Comparison of ENCODE assay signal across 6 worm cellular contexts in the genomic region with DNA sequence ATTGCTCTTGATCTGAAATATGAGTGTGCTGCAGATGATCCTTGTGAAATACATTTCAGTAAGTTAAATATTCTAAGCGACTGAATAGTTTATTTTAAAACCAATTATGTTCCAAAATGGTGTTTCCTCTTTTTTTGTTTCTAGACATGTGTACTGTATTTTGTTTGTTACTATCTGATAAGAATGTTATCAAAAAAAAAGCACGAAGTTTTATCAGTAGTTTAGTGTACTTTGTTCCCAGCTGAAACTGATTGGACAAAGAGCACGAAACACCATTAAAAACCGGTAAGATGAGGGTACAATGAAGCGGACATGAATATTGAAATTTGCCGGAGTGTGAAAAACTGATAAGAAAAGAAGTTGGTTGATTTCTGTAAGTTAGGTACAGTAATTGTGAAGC.
TF ChIP-seq lines count a peak whose summit lies in the region.

No protein-coding gene starts in this region.

TF ChIP-seq in whole organism, L1 larva, 84 proteins besides CTCF, POLR2A, EP300 and RAD21:
- TF ChIP-seq fos-1 (tag; optimal IDR thresholded peaks at IDR 0.05; lab: Kevin White, UChicago) = no peak
- TF ChIP-seq elt-2 (tag; optimal IDR thresholded peaks at IDR 0.05; lab: Kevin White, UChicago) = peak; percentile 79
- no peak for TF ChIP-seq ceh-8 (GFP tag; optimal IDR thresholded peaks at IDR 0.05; lab: Kevin White, UChicago)

TF ChIP-seq in whole organism, L2 larva, 48 proteins besides CTCF, POLR2A, EP300 and RAD21:
- TF ChIP-seq fos-1 (tag; optimal IDR thresholded peaks at IDR 0.05; lab: Kevin White, UChicago) (peak; percentile 22), elt-3 (tag; optimal IDR thresholded peaks at IDR 0.05; lab: Kevin White, UChicago) (no peak)

TF ChIP-seq in whole organism, L3 larva, 47 proteins besides CTCF, POLR2A, EP300 and RAD21:
- TF ChIP-seq elt-2 (tag; optimal IDR thresholded peaks at IDR 0.05; lab: Kevin White, UChicago) (peak; percentile 82), pha-4 (tag; optimal IDR thresholded peaks at IDR 0.05; lab: Kevin White, UChicago) (peak; percentile 30), pqm-1 (tag; optimal IDR thresholded peaks at IDR 0.05; lab: Kevin White, UChicago) (peak; percentile 84), mml-1 (tag; optimal IDR thresholded peaks at IDR 0.05; lab: Kevin White, UChicago) (no peak), elt-1 (tag; optimal IDR thresholded peaks at IDR 0.05; lab: Kevin White, UChicago) (no peak)
TF ChIP-seq in whole organism, L3 larva: peak in this region for 3.

TF ChIP-seq in whole organism, L4 larva, 104 proteins besides CTCF, POLR2A, EP300 and RAD21:
- TF ChIP-seq nhr-48 (tag; optimal IDR thresholded peaks at IDR 0.05; lab: Kevin White, UChicago) (peak; percentile 9), dmd-6 (GFP tag; IDR thresholded peaks at IDR 0.05; lab: Robert Waterston, UW) (peak; percentile 44; the same call in 1 of the 2 replicates), Y5F2A.4 (GFP tag; optimal IDR thresholded peaks at IDR 0.05; lab: Kevin White, UChicago) (no peak), Y75B8A.6 (GFP tag; IDR thresholded peaks at IDR 0.05; lab: Robert Waterston, UW) (no peak), unc-130 (GFP tag; optimal IDR thresholded peaks at IDR 0.05; lab: Kevin White, UChicago) (no peak), daf-16 (GFP tag; optimal IDR thresholded peaks at IDR 0.05; lab: Kevin White, UChicago) (no peak), daf-16 (tag; optimal IDR thresholded peaks at IDR 0.05; lab: Kevin White, UChicago) (peak; percentile 57), egl-43 (GFP tag; IDR thresholded peaks at IDR 0.05; lab: Robert Waterston, UW) (no peak), mdl-1 (tag; optimal IDR thresholded peaks at IDR 0.05; lab: Kevin White, UChicago) (no peak), pqm-1 (tag; optimal IDR thresholded peaks at IDR 0.05; lab: Kevin White, UChicago) (peak; percentile 40), aha-1 (tag; lab: Kevin White, UChicago) (peak; percentile 40), dve-1 (tag; optimal IDR thresholded peaks at IDR 0.05; lab: Kevin White, UChicago; ENCODE audit: insufficient read depth) (peak; percentile 66), T20F7.1 (GFP tag; optimal IDR thresholded peaks at IDR 0.05; lab: Kevin White, UChicago) (peak; percentile 24), hlh-11 (tag; optimal IDR thresholded peaks at IDR 0.05; lab: Kevin White, UChicago) (peak; percentile 57), daf-8 (GFP tag; IDR thresholded peaks at IDR 0.05; lab: Robert Waterston, UW) (no peak)

TF ChIP-seq in whole organism, late embryonic, 69 proteins besides CTCF, POLR2A, EP300 and RAD21:
- TF ChIP-seq unc-86 (tag; optimal IDR thresholded peaks at IDR 0.05; lab: Kevin White, UChicago) = no peak
- TF ChIP-seq elt-2 (tag; optimal IDR thresholded peaks at IDR 0.05; lab: Kevin White, UChicago) = peak; percentile 73

TF ChIP-seq in whole organism, young adult, 124 proteins besides CTCF, POLR2A, EP300 and RAD21:
- TF ChIP-seq nhr-80 (tag; optimal IDR thresholded peaks at IDR 0.05; lab: Kevin White, UChicago) (peak; percentile 47), nfya-1 (tag; optimal IDR thresholded peaks at IDR 0.05; lab: Kevin White, UChicago; ENCODE audit: borderline replicate concordance, insufficient read depth) (no peak)
